Worm (Caenorhabditis elegans) whole organism, L2 larva: ENCODE data around the gene R05F9.11.

Experiments used
- C34F6.9 ChIP-seq: fragments of 150-350 bp; optimal IDR thresholded peaks from 2 replicates; lab custom pipeline; 2014; ENCODE audit warnings: missing biosample characterization, missing genetic modification characterization
- F13H6.1 ChIP-seq: sonication (generic microtip); optimal IDR thresholded peaks from 2 replicates; lab custom pipeline; 2016; ENCODE audit warnings: missing genetic modification characterization, missing compliant biosample characterization
- R02D3.7 ChIP-seq: fragments of 150-350 bp; optimal IDR thresholded peaks from 2 replicates; lab custom pipeline; 2014; ENCODE audit warnings: missing biosample characterization, missing genetic modification characterization
- Y55F3AM.14 ChIP-seq: fragments of 200-800 bp; sonication (Bioruptor generic); optimal IDR thresholded peaks from 2 replicates; lab custom pipeline; 2018; ENCODE audit warnings: mild to moderate bottlenecking, missing genetic modification characterization, missing compliant biosample characterization
- ZK546.5 ChIP-seq: sonication (generic microtip); optimal IDR thresholded peaks from 2 replicates; lab custom pipeline; 2017; ENCODE audit warnings: missing biosample characterization, missing genetic modification characterization
- alr-1 ChIP-seq: fragments of 150-350 bp; optimal IDR thresholded peaks from 2 replicates; lab custom pipeline; 2014; ENCODE audit warnings: missing biosample characterization, missing genetic modification characterization
- aly-2 ChIP-seq: fragments of 150-350 bp; optimal IDR thresholded peaks from 2 replicates; lab custom pipeline; 2014; ENCODE audit warnings: missing biosample characterization, missing genetic modification characterization
- ama-1 ChIP-seq: fragments of 150-350 bp; optimal IDR thresholded peaks from 2 replicates; lab custom pipeline; 2018; ENCODE audit warnings: inconsistent platforms
- ceh-16 ChIP-seq: fragments of 150-350 bp; optimal IDR thresholded peaks from 2 replicates; lab custom pipeline; 2014; ENCODE audit warnings: missing biosample characterization, missing genetic modification characterization
- ceh-82 ChIP-seq: fragments of 150-350 bp; optimal IDR thresholded peaks from 2 replicates; lab custom pipeline; 2014; ENCODE audit warnings: missing biosample characterization, missing genetic modification characterization
- crh-2 ChIP-seq: sonication (generic microtip); optimal IDR thresholded peaks from 2 replicates; lab custom pipeline; 2017; ENCODE audit warnings: missing biosample characterization, missing genetic modification characterization
- dmd-4 ChIP-seq: sonication (generic microtip); optimal IDR thresholded peaks from 2 replicates; lab custom pipeline; 2017; ENCODE audit warnings: missing biosample characterization, missing genetic modification characterization
- elt-1 ChIP-seq: fragments of 150-350 bp; optimal IDR thresholded peaks from 2 replicates; lab custom pipeline; 2014; ENCODE audit warnings: missing biosample characterization, missing genetic modification characterization
- fos-1 ChIP-seq: fragments of 150-350 bp; optimal IDR thresholded peaks from 2 replicates; lab custom pipeline; 2014; ENCODE audit warnings: missing biosample characterization, missing genetic modification characterization
- gmeb-1 ChIP-seq: fragments of 150-350 bp; optimal IDR thresholded peaks from 2 replicates; lab custom pipeline; 2014; ENCODE audit warnings: missing biosample characterization, missing genetic modification characterization
- lin-11 ChIP-seq: fragments of 150-350 bp; sonication (generic microtip); optimal IDR thresholded peaks from 2 replicates; lab custom pipeline; 2014; ENCODE audit warnings: missing biosample characterization, missing genetic modification characterization, inconsistent platforms, mixed read lengths
- lin-13 ChIP-seq: fragments of 150-350 bp; optimal IDR thresholded peaks from 2 replicates; lab custom pipeline; 2014; ENCODE audit warnings: missing biosample characterization, missing genetic modification reagents, missing genetic modification characterization
- lin-39 ChIP-seq: fragments of 150-350 bp; optimal IDR thresholded peaks from 2 replicates; lab custom pipeline; 2014; ENCODE audit warnings: missing biosample characterization, missing genetic modification reagents, missing genetic modification characterization
- lsy-2 ChIP-seq, 2 experiments: fragments of 150-350 bp in 1 of 2; sonication (generic microtip) in 1 of 2; optimal IDR thresholded peaks; 2 replicates each; lab custom pipeline; 2014 to 2017; ENCODE audit warnings: missing biosample characterization in 2 of 2, missing genetic modification characterization in 2 of 2
- mab-5 ChIP-seq: fragments of 150-350 bp; optimal IDR thresholded peaks from 2 replicates; lab custom pipeline; 2014; ENCODE audit warnings: missing biosample characterization, missing genetic modification characterization
- mbf-1 ChIP-seq: sonication (generic microtip); optimal IDR thresholded peaks from 2 replicates; lab custom pipeline; 2017; ENCODE audit warnings: missing biosample characterization, missing genetic modification characterization
- mdl-1 ChIP-seq, 2 experiments: fragments of 150-350 bp in 1 of 2; sonication (generic microtip) in 1 of 2; optimal IDR thresholded peaks; 2 replicates each; lab custom pipeline; 2017; ENCODE audit warnings: missing biosample characterization in 2 of 2, missing genetic modification characterization in 2 of 2
- nhr-10 ChIP-seq: sonication (generic microtip); optimal IDR thresholded peaks from 2 replicates; lab custom pipeline; 2017; ENCODE audit warnings: missing biosample characterization, missing genetic modification characterization
- nhr-11 ChIP-seq: fragments of 150-350 bp; optimal IDR thresholded peaks from 2 replicates; lab custom pipeline; 2014; ENCODE audit warnings: missing biosample characterization, missing genetic modification characterization
- nhr-12 ChIP-seq: fragments of 150-350 bp; optimal IDR thresholded peaks from 2 replicates; lab custom pipeline; 2014; ENCODE audit warnings: missing biosample characterization, missing genetic modification characterization
- nhr-129 ChIP-seq: fragments of 150-350 bp; optimal IDR thresholded peaks from 2 replicates; lab custom pipeline; 2014; ENCODE audit warnings: missing biosample characterization, missing genetic modification characterization
- nhr-21 ChIP-seq: fragments of 150-350 bp; optimal IDR thresholded peaks from 2 replicates; lab custom pipeline; 2014; ENCODE audit warnings: missing biosample characterization, missing genetic modification characterization
- nhr-23 ChIP-seq: fragments of 150-350 bp; optimal IDR thresholded peaks from 2 replicates; lab custom pipeline; 2014; ENCODE audit warnings: missing biosample characterization, missing genetic modification reagents, missing genetic modification characterization
- nhr-237 ChIP-seq: fragments of 150-350 bp; optimal IDR thresholded peaks from 2 replicates; lab custom pipeline; 2014; ENCODE audit warnings: missing biosample characterization, missing genetic modification characterization
- nhr-25 ChIP-seq: fragments of 150-350 bp; sonication (generic microtip); optimal IDR thresholded peaks from 3 replicates; lab custom pipeline; 2014; ENCODE audit warnings: missing biosample characterization, missing genetic modification characterization
- nhr-6 ChIP-seq: fragments of 150-350 bp; optimal IDR thresholded peaks from 2 replicates; lab custom pipeline; 2014; ENCODE audit warnings: missing biosample characterization, missing genetic modification characterization
- sem-4 ChIP-seq: fragments of 150-350 bp; optimal IDR thresholded peaks from 2 replicates; lab custom pipeline; 2014; ENCODE audit warnings: missing biosample characterization, missing genetic modification reagents, missing genetic modification characterization
- skn-1 ChIP-seq: sonication (generic microtip); optimal IDR thresholded peaks from 2 replicates; lab custom pipeline; 2017; ENCODE audit warnings: missing biosample characterization, missing genetic modification characterization
- sma-3 ChIP-seq: sonication (generic microtip); optimal IDR thresholded peaks from 2 replicates; lab custom pipeline; 2016; ENCODE audit warnings: missing genetic modification reagents, missing genetic modification characterization, missing compliant biosample characterization
- sma-9 ChIP-seq, 2 experiments: fragments of 150-350 bp in 1 of 2; sonication (generic microtip) in 1 of 2; optimal IDR thresholded peaks; 2 replicates each; lab custom pipeline; 2014 to 2016; ENCODE audit warnings: missing genetic modification characterization in 2 of 2, mild to moderate bottlenecking in 1 of 2, missing biosample characterization in 1 of 2, missing compliant biosample characterization in 1 of 2, missing genetic modification reagents in 1 of 2, moderate library complexity in 1 of 2
- snpc-4 ChIP-seq: fragments of 150-350 bp; optimal IDR thresholded peaks from 2 replicates; lab custom pipeline; 2014; ENCODE audit warnings: missing biosample characterization, missing genetic modification characterization
- unc-39 ChIP-seq: fragments of 150-350 bp; optimal IDR thresholded peaks from 2 replicates; lab custom pipeline; 2014; ENCODE audit warnings: missing biosample characterization, missing genetic modification characterization
- unc-55 ChIP-seq: fragments of 150-350 bp; sonication (generic microtip); optimal IDR thresholded peaks from 3 replicates; lab custom pipeline; 2014; ENCODE audit warnings: missing biosample characterization, missing genetic modification reagents, missing genetic modification characterization
- unc-62 ChIP-seq: fragments of 150-350 bp; optimal IDR thresholded peaks from 2 replicates; lab custom pipeline; 2014; ENCODE audit warnings: missing biosample characterization, missing genetic modification reagents, missing genetic modification characterization
- zag-1 ChIP-seq: fragments of 150-350 bp; optimal IDR thresholded peaks from 2 replicates; lab custom pipeline; 2014; ENCODE audit warnings: missing biosample characterization, missing genetic modification characterization
- ztf-1 ChIP-seq: fragments of 200-800 bp; sonication (Bioruptor generic); conservative IDR thresholded peaks from 2 replicates; pipeline ENCODE4 v1.3.6; 2022; ENCODE audit warnings: missing genetic modification characterization, missing compliant biosample characterization
- ztf-11 ChIP-seq: sonication (generic microtip); optimal IDR thresholded peaks from 2 replicates; lab custom pipeline; 2017; ENCODE audit warnings: missing biosample characterization, missing genetic modification characterization
- ztf-4 ChIP-seq: fragments of 150-350 bp; optimal IDR thresholded peaks from 2 replicates; lab custom pipeline; 2014; ENCODE audit warnings: missing biosample characterization, missing genetic modification characterization

The R05F9.11 gene

ce11 chrII:4905883-4906282 lies 8.1 kb downstream of the R05F9.11 start:
- no peak for TF ChIP-seq nhr-10
- no peak for TF ChIP-seq ceh-16
- TF ChIP-seq sem-4: no peak
- no peak for TF ChIP-seq mdl-1 (tag; optimal IDR thresholded peaks at IDR 0.05; lab: Kevin White, UChicago)
- no peak for TF ChIP-seq ZK546.5

ce11 chrII:4905331-4905730 lies 8.7 kb downstream of the R05F9.11 start:
- TF ChIP-seq crh-2 (tag; lab: Kevin White, UChicago): no peak
- TF ChIP-seq unc-62 (GFP tag; lab: Kevin White, UChicago): no peak
- no peak for TF ChIP-seq ztf-1 (GFP tag; lab: Robert Waterston, UW)
- no peak for TF ChIP-seq unc-39 (tag; lab: Kevin White, UChicago)
- TF ChIP-seq mdl-1 (tag; optimal IDR thresholded peaks at IDR 0.05; lab: Kevin White, UChicago): no peak
- TF ChIP-seq sma-3 (GFP tag; lab: Kevin White, UChicago): no peak
- no peak for TF ChIP-seq ama-1 (lab: Kevin White, UChicago)
- no peak for TF ChIP-seq nhr-11 (tag; lab: Kevin White, UChicago)
- TF ChIP-seq nhr-237 (tag; lab: Kevin White, UChicago): no peak
- no peak for TF ChIP-seq mbf-1 (tag; lab: Kevin White, UChicago)
- TF ChIP-seq nhr-6 (tag; lab: Kevin White, UChicago): no peak
- TF ChIP-seq aly-2 (tag; lab: Kevin White, UChicago): no peak
- TF ChIP-seq lin-39 (tag; lab: Kevin White, UChicago): no peak
- no peak for TF ChIP-seq gmeb-1 (tag; lab: Kevin White, UChicago)

DNA sequence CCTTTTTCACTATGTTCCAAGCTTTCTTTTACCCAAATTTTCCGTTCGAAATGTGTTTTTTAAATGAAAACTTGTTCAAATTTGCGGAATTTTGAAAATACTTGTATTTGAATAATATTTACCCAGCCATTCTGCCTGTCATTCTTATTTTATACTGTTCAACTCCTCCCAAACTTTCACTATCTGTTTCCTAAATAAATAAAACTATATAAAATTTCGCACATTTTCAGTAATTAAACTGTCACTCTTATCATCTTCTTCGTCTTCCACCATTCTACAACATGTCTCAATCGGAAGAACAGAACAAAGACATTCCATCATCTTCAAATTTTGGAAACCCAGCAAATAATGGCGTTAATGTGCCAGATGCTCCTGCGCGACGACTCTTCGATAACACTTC lies 9.2 kb downstream of the R05F9.11 start, which contains the start of gene btbd-10:
btbd-10 (plus strand) TSS at position 231 of the 400 bp plus-strand sequence.
- TF ChIP-seq R02D3.7 (tag; lab: Kevin White, UChicago) (no peak), elt-1 (no peak), alr-1 (tag; lab: Kevin White, UChicago) (no peak), nhr-6 (tag; lab: Kevin White, UChicago) (no peak), aly-2 (tag; lab: Kevin White, UChicago) (no peak), lin-39 (tag; lab: Kevin White, UChicago) (no peak), crh-2 (tag; lab: Kevin White, UChicago) (no peak), F13H6.1 (no peak), C34F6.9 (no peak), ceh-82 (tag; lab: Kevin White, UChicago) (no peak), zag-1 (tag; lab: Kevin White, UChicago) (no peak), fos-1 (no peak), nhr-21 (no peak), gmeb-1 (tag; lab: Kevin White, UChicago) (no peak), nhr-11 (tag; lab: Kevin White, UChicago) (no peak)

- TF ChIP-seq F13H6.1 (peak; percentile 76), sma-9 (GFP tag; optimal IDR thresholded peaks at IDR 0.05; lab: Kevin White, UChicago) (peak; percentile 70), sma-9 (tag; optimal IDR thresholded peaks at IDR 0.05; lab: Kevin White, UChicago) (no peak), snpc-4 (peak; percentile 64), mdl-1 (tag; optimal IDR thresholded peaks at IDR 0.05; lab: Kevin White, UChicago) (peak; percentile 38 to 59), R02D3.7 (tag; lab: Kevin White, UChicago) (no peak), gmeb-1 (tag; lab: Kevin White, UChicago) (peak; percentile 71), nhr-10 (no peak), nhr-21 (peak; percentile 31), mab-5 (tag; lab: Kevin White, UChicago) (peak; percentile 25), nhr-23 (no peak), zag-1 (tag; lab: Kevin White, UChicago) (peak; percentile 51), C34F6.9 (peak; percentile 92), lin-11 (tag; lab: Kevin White, UChicago) (peak; percentile 41), ztf-4 (tag; lab: Kevin White, UChicago) (peak; percentile 39), Y55F3AM.14 (GFP tag; lab: Kevin White, UChicago) (no peak), lsy-2 (tag; optimal IDR thresholded peaks at IDR 0.05; lab: Kevin White, UChicago) (peak in 1 of 2 experiments; percentile 83), sem-4 (peak; percentile 43), ama-1 (lab: Kevin White, UChicago) (peak; percentile 59), nhr-25 (tag; lab: Kevin White, UChicago) (peak; percentile 69), lin-13 (GFP tag; lab: Kevin White, UChicago) (peak; percentile 58), skn-1 (tag; lab: Kevin White, UChicago) (no peak), crh-2 (tag; lab: Kevin White, UChicago) (peak; percentile 87), fos-1 (peak; percentile 71), mbf-1 (tag; lab: Kevin White, UChicago) (no peak), nhr-129 (peak; percentile 89), aly-2 (tag; lab: Kevin White, UChicago) (no peak), ztf-11 (tag; lab: Kevin White, UChicago) (no peak), nhr-12 (tag; lab: Kevin White, UChicago) (no peak), unc-55 (GFP tag; lab: Kevin White, UChicago) (peak; percentile 93), nhr-6 (tag; lab: Kevin White, UChicago) (peak; percentile 6), dmd-4 (tag; lab: Kevin White, UChicago) (no peak)
Observed at ce11 chrII:4904277-4904676, 9.7 kb downstream of the R05F9.11 start.
